Worm (Caenorhabditis elegans) whole organism, young adult: ENCODE data around the gene mab-3.

Experiments used
- B0035.1 ChIP-seq: sonication (generic microtip); optimal IDR thresholded peaks from 2 replicates; lab custom pipeline; 2016; ENCODE audit warnings: missing genetic modification characterization, mild to moderate bottlenecking, missing compliant biosample characterization, missing genotype, missing genetic modification reagents
- K11D2.4 ChIP-seq: fragments of 200-800 bp; sonication (Bioruptor generic); IDR thresholded peaks from 2 replicates; pipeline ENCODE4 v1.3.6; 2022; ENCODE audit warnings: missing genetic modification reagents, missing genetic modification characterization, missing compliant biosample characterization
- Y53F4B.3 ChIP-seq: fragments of 200-800 bp; sonication (Bioruptor generic); IDR thresholded peaks from 2 replicates; pipeline ENCODE4 v1.3.6; 2022; ENCODE audit warnings: missing genetic modification reagents, missing genetic modification characterization, missing compliant biosample characterization
- ZK185.1 ChIP-seq: sonication (generic microtip); optimal IDR thresholded peaks from 2 replicates; lab custom pipeline; 2016; ENCODE audit warnings: mild to moderate bottlenecking, missing genetic modification characterization, missing compliant biosample characterization; ENCODE audit not compliant: poor library complexity, severe bottlenecking
- ama-1 ChIP-seq, 3 experiments: fragments of 150-350 bp in 1 of 3; sonication (generic microtip) in 2 of 3; optimal IDR thresholded peaks; 2 replicates each; lab custom pipeline; 2014 to 2018; ENCODE audit warnings: missing biosample characterization in 2 of 3, missing genetic modification characterization in 2 of 3, missing genetic modification reagents in 2 of 3
- aptf-3 ChIP-seq: fragments of 200-800 bp; sonication (Bioruptor generic); IDR thresholded peaks from 2 replicates; pipeline ENCODE4 v1.3.6; 2022; ENCODE audit warnings: missing genetic modification characterization, missing compliant biosample characterization
- bed-1 ChIP-seq: fragments of 200-800 bp; sonication (Bioruptor generic); IDR thresholded peaks from 2 replicates; pipeline ENCODE4 v1.3.6; 2022; ENCODE audit warnings: missing genetic modification reagents, missing genetic modification characterization, missing compliant biosample characterization
- ccch-3 ChIP-seq: fragments of 200-800 bp; sonication (Bioruptor generic); optimal IDR thresholded peaks from 2 replicates; lab custom pipeline; 2018; ENCODE audit warnings: mild to moderate bottlenecking, missing genetic modification characterization, missing compliant biosample characterization
- cebp-1 ChIP-seq, 2 experiments: fragments of 200-800 bp in 1 of 2; sonication (Bioruptor generic) in 1 of 2; sonication (generic microtip) in 1 of 2; IDR thresholded peaks in 1 of 2; optimal IDR thresholded peaks in 1 of 2; 2 replicates each; pipeline versions ENCODE4 v1.3.6 to Lab custom; 2017 to 2022; ENCODE audit warnings: missing compliant biosample characterization in 2 of 2, missing genetic modification characterization in 2 of 2, mild to moderate bottlenecking in 1 of 2, missing genetic modification reagents in 1 of 2, moderate library complexity in 1 of 2
- chd-7 ChIP-seq: sonication (generic microtip); optimal IDR thresholded peaks from 2 replicates; lab custom pipeline; 2016; ENCODE audit warnings: mild to moderate bottlenecking, missing genetic modification characterization, moderate library complexity, missing compliant biosample characterization
- gei-17 ChIP-seq: fragments of 200-800 bp; sonication (Bioruptor generic); optimal IDR thresholded peaks from 2 replicates; lab custom pipeline; 2018; ENCODE audit warnings: mild to moderate bottlenecking, missing genetic modification characterization, missing compliant biosample characterization
- hlh-12 ChIP-seq: sonication (generic microtip); optimal IDR thresholded peaks from 2 replicates; lab custom pipeline; 2016; ENCODE audit warnings: missing genetic modification characterization, missing compliant biosample characterization
- hrde-1 ChIP-seq: sonication (generic microtip); optimal IDR thresholded peaks from 2 replicates; lab custom pipeline; 2016; ENCODE audit warnings: missing genetic modification characterization, mild to moderate bottlenecking, missing compliant biosample characterization, moderate library complexity, missing genotype, missing genetic modification reagents, borderline replicate concordance
- let-526 ChIP-seq: fragments of 200-800 bp; sonication (Bioruptor generic); IDR thresholded peaks from 2 replicates; pipeline ENCODE4 v1.3.6; 2022; ENCODE audit warnings: missing genetic modification reagents, missing genetic modification characterization, missing compliant biosample characterization
- lin-54 ChIP-seq: fragments of 200-800 bp; sonication (Bioruptor generic); optimal IDR thresholded peaks from 2 replicates; lab custom pipeline; 2018; ENCODE audit warnings: mild to moderate bottlenecking, missing genetic modification characterization, missing compliant biosample characterization
- madf-10 ChIP-seq: sonication (generic microtip); optimal IDR thresholded peaks from 2 replicates; lab custom pipeline; 2016; ENCODE audit warnings: mild to moderate bottlenecking, missing genetic modification characterization, missing compliant biosample characterization
- madf-8 ChIP-seq: fragments of 200-800 bp; sonication (Bioruptor generic); conservative IDR thresholded peaks from 2 replicates; pipeline ENCODE4 v1.3.6; 2022; ENCODE audit warnings: missing genetic modification reagents, missing genetic modification characterization, missing compliant biosample characterization
- mel-28 ChIP-seq: sonication (generic microtip); optimal IDR thresholded peaks from 2 replicates; lab custom pipeline; 2016; ENCODE audit warnings: borderline replicate concordance, mild to moderate bottlenecking, missing genetic modification characterization, missing compliant biosample characterization
- rcor-1 ChIP-seq: fragments of 200-800 bp; sonication (Bioruptor generic); IDR thresholded peaks from 2 replicates; pipeline ENCODE4 v1.3.6; 2022; ENCODE audit warnings: missing genetic modification reagents, missing genetic modification characterization, missing compliant biosample characterization
- rpc-1 ChIP-seq, 2 experiments: fragments of 150-350 bp in 1 of 2; sonication (generic microtip) in 1 of 2; optimal IDR thresholded peaks; 2 replicates each; lab custom pipeline; 2014 to 2018; ENCODE audit warnings: missing biosample characterization in 1 of 2, missing genetic modification characterization in 1 of 2, missing genetic modification reagents in 1 of 2, missing genotype in 1 of 2
- sea-2 ChIP-seq: fragments of 200-800 bp; sonication (Bioruptor generic); IDR thresholded peaks from 2 replicates; pipeline ENCODE4 v1.3.6; 2022; ENCODE audit warnings: missing genetic modification characterization, missing compliant biosample characterization
- ztf-3 ChIP-seq: fragments of 200-800 bp; sonication (Bioruptor generic); optimal IDR thresholded peaks from 2 replicates; lab custom pipeline; 2018; ENCODE audit warnings: mild to moderate bottlenecking, missing genetic modification characterization, missing compliant biosample characterization

Gene mab-3

ce11 chrII:9782337-9782736, 50.4 kb downstream of the mab-3 start, which contains the start of gene T10B9.14:
T10B9.14 (minus strand) TSS chrII:9782437.
- no peak for TF ChIP-seq chd-7
- TF ChIP-seq Y53F4B.3 (GFP tag; lab: Robert Waterston, UW): no peak
- TF ChIP-seq ama-1 (optimal IDR thresholded peaks at IDR 0.05; lab: Kevin White, UChicago): no peak
- TF ChIP-seq ama-1 (GFP tag; optimal IDR thresholded peaks at IDR 0.05; lab: Kevin White, UChicago): no peak
- no peak for TF ChIP-seq madf-8 (GFP tag; lab: Robert Waterston, UW)
- no peak for TF ChIP-seq lin-54
- no peak for TF ChIP-seq bed-1
- no peak for TF ChIP-seq mel-28 (tag; lab: Kevin White, UChicago)
- TF ChIP-seq rpc-1 (optimal IDR thresholded peaks at IDR 0.05; lab: Kevin White, UChicago): no peak
- no peak for TF ChIP-seq rpc-1 (tag; optimal IDR thresholded peaks at IDR 0.05; lab: Kevin White, UChicago)
- TF ChIP-seq let-526 (GFP tag; lab: Robert Waterston, UW): no peak
- no peak for TF ChIP-seq B0035.1 (tag; lab: Kevin White, UChicago)
- no peak for TF ChIP-seq gei-17 (GFP tag; lab: Kevin White, UChicago)
- TF ChIP-seq hrde-1 (tag; lab: Kevin White, UChicago): no peak
- TF ChIP-seq hlh-12 (tag; lab: Kevin White, UChicago): no peak
- no peak for TF ChIP-seq ccch-3
- TF ChIP-seq K11D2.4: no peak
- TF ChIP-seq aptf-3: no peak
- no peak for TF ChIP-seq sea-2 (GFP tag; lab: Robert Waterston, UW)
- no peak for TF ChIP-seq rcor-1 (GFP tag; lab: Robert Waterston, UW)
- no peak for TF ChIP-seq ZK185.1 (tag; lab: Kevin White, UChicago)
- TF ChIP-seq madf-10 (tag; lab: Kevin White, UChicago): no peak

ce11 chrII:9786215-9786614, 54.3 kb downstream of the mab-3 start:
- TF ChIP-seq rpc-1 (optimal IDR thresholded peaks at IDR 0.05; lab: Kevin White, UChicago) (no peak), rpc-1 (tag; optimal IDR thresholded peaks at IDR 0.05; lab: Kevin White, UChicago) (no peak), ztf-3 (GFP tag; lab: Kevin White, UChicago) (no peak), cebp-1 (GFP tag; IDR thresholded peaks at IDR 0.05; lab: Robert Waterston, UW) (no peak), cebp-1 (tag; optimal IDR thresholded peaks at IDR 0.05; lab: Kevin White, UChicago) (no peak)
- TF ChIP-seq, all 124 proteins: peak for 0
